Worm (Caenorhabditis elegans): Measurements from ENCODE around the gene R05G6.1.
A peak's percentile ranks its signal among the peaks of the same experiment; 100 is the strongest.

The R05G6.1 gene

DNA sequence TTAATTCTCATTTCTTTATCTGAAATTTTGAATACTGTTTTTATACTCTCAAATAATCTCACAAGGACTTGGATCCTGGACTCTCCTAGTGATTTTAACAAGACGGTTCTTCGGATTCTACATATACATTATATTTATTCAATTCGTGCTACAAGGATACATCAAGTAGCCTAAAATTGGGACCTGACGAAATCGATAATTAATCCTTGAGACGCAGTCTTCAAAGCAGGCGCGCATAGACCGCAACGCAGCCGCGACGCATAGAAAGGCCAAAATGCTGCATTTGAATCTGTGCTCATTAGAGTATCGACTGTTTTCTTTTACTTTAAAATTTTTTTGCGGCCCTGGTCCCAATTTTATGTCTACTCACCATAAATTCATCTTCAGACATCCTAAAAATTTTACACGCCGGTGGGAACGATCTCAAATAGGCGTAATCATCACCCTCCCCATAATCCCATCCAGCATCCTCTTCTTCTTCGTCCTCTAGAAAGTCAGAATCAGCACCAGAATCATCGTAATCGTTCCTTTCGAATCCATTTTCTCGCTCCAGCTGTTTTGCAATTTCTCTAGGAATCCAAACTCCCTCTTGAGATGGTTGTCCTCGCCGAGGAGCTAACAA lies 42.8 kb downstream of the R05G6.1 start, which contains the start of gene cec-4:
cec-4 (plus strand) TSS at position 572 of the 622 bp plus-strand sequence.
- no peak for TF ChIP-seq W03F9.2 (tag; optimal IDR thresholded peaks at IDR 0.05)
- TF ChIP-seq him-1 (tag; optimal IDR thresholded peaks at IDR 0.05) = no peak
- no peak for TF ChIP-seq dao-5 (tag; optimal IDR thresholded peaks at IDR 0.05)

- TF ChIP-seq dao-5 (tag; optimal IDR thresholded peaks at IDR 0.05) = no peak
- TF ChIP-seq W03F9.2 (tag; optimal IDR thresholded peaks at IDR 0.05) = no peak
- TF ChIP-seq him-1 (tag; optimal IDR thresholded peaks at IDR 0.05) = no peak
Observed at ce11 chrIV:7578281-7578680, 45.8 kb downstream of the R05G6.1 start, which contains the start of gene F32E10.5. Gene F32E10.5 (minus strand): TSS chrIV:7578381.

ce11 chrIV:7580062-7580614 lies 47.7 kb downstream of the R05G6.1 start, which contains the start of the genes cec-5 and nol-10:
Gene cec-5 (minus strand): TSS chrIV:7580112.
Gene nol-10 (plus strand): TSS chrIV:7580597.
- TF ChIP-seq dao-5 (tag; optimal IDR thresholded peaks at IDR 0.05) (no peak), W03F9.2 (tag; optimal IDR thresholded peaks at IDR 0.05) (peak; percentile 95), him-1 (tag; optimal IDR thresholded peaks at IDR 0.05) (no peak)

- TF ChIP-seq him-1 (tag; optimal IDR thresholded peaks at IDR 0.05) = peak; percentile 14
- TF ChIP-seq dao-5 (tag; optimal IDR thresholded peaks at IDR 0.05) = no peak
- TF ChIP-seq W03F9.2 (tag; optimal IDR thresholded peaks at IDR 0.05) = no peak
Observed at ce11 chrIV:7585273-7585882, 52.9 kb downstream of the R05G6.1 start.

ce11 chrIV:7586972-7587371 lies 54.5 kb downstream of the R05G6.1 start:
- no peak for TF ChIP-seq W03F9.2 (tag; optimal IDR thresholded peaks at IDR 0.05)
- TF ChIP-seq him-1 (tag; optimal IDR thresholded peaks at IDR 0.05) = no peak
- TF ChIP-seq dao-5 (tag; optimal IDR thresholded peaks at IDR 0.05) = no peak

DNA sequence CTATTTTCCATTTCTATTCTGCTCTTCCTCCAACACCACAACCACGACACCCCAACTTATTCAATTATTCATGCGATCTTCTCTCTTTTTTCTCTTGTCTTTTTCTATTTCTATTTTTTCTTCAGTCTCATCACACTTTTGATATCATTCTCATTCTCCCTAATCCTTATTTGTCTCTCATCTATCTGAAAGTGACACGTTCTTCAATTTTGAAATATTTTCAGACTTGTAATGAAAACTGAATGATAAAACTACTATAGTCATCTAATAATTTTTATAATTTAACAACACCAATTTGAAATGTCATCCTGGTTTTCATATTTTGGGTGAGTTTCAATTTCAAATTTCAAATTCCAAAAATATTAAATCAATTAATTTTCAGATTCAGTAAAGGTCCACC lies 56.2 kb downstream of the R05G6.1 start, which contains the start of gene cla-1:
cla-1 (plus strand) TSS at position 301 of the 400 bp plus-strand sequence.
- TF ChIP-seq dao-5 (tag; optimal IDR thresholded peaks at IDR 0.05) = no peak
- TF ChIP-seq W03F9.2 (tag; optimal IDR thresholded peaks at IDR 0.05) = no peak
- TF ChIP-seq him-1 (tag; optimal IDR thresholded peaks at IDR 0.05) = no peak

Data from whole organism, L4/young adult.